Fruit fly (Drosophila melanogaster): ENCODE measurements around the gene Nepl17.

Gene Nepl17

DNA sequence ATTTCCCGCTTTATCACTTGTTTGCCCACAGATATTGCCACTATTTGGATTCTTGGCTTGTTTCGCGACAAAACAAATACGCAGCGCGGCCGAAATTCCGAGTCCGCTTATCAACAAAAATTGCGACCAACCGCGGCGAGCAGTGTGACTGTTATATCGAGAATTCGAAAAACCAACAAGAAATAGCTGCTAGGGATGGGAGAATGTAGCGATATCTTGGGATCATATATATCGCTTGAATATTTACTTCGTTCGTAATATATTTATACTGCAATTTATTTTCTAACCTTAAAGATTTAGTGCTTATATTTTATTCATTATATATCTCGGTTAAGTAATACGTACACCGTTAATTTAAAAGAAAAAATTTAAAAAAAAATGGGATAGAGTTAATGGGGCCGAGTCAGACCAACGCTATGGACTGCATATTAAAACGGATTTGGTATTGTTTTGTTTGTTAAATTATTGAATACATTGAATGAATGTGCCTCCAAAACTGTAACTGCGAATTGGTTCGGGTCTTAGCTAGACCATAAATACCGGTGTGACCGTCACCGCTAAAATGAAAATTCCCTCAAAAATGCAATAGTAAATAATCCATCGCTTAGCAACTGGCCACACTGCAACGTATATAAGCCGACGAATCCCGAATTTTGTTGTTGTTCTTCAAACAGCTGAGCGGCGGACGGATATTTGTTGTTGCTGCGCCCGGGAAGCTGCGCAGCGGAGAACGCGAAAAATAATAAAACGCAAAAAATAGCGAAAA is 27.9 kb upstream of the Nepl17 start, which contains the start of the genes Apc and spg (continued):
- TF ChIP-seq pb (GFP tag; optimal IDR thresholded peaks at IDR 0.05): no peak
- peak; percentile 6 for TF ChIP-seq CG4617 (GFP tag; optimal IDR thresholded peaks at IDR 0.05; ENCODE audit: borderline replicate concordance)
- no peak for TF ChIP-seq CG8388 (GFP tag; optimal IDR thresholded peaks at IDR 0.05)
- TF ChIP-seq sr (GFP tag; IDR thresholded peaks at IDR 0.05): peak; percentile 75; the same call in 2 of the 3 replicates
- peak; percentile 66 for TF ChIP-seq MTF-1 (GFP tag; optimal IDR thresholded peaks at IDR 0.05; ENCODE audit: borderline replicate concordance)
- peak; percentile 34 for TF ChIP-seq stwl (tag; optimal IDR thresholded peaks at IDR 0.05)
- peak; percentile 63 for TF ChIP-seq Hmr (GFP tag; optimal IDR thresholded peaks at IDR 0.05)
- peak; percentile 63 for TF ChIP-seq CG17912 (GFP tag; optimal IDR thresholded peaks at IDR 0.05)
- TF ChIP-seq CG17328 (GFP tag; IDR thresholded peaks at IDR 0.05): 0 out of 2 replicates have a peak, but pooled peaks have one; percentile 4
- no peak for TF ChIP-seq croc (GFP tag; conservative IDR thresholded peaks at IDR 0.05)
- peak; percentile 51 for TF ChIP-seq trem (tag; optimal IDR thresholded peaks at IDR 0.05)
- peak; percentile 6 for TF ChIP-seq fu2 (GFP tag; optimal IDR thresholded peaks at IDR 0.05)
- no peak for TF ChIP-seq Sox100B (GFP tag; optimal IDR thresholded peaks at IDR 0.05)
- TF ChIP-seq B-H2 (GFP tag; optimal IDR thresholded peaks at IDR 0.05): peak; percentile 16
- TF ChIP-seq CG11695 (GFP tag; IDR thresholded peaks at IDR 0.05): peak; percentile 50; the same call in 2 of the 3 replicates
- TF ChIP-seq CG15696 (tag; optimal IDR thresholded peaks at IDR 0.05): peak; percentile 33
- no peak for TF ChIP-seq Bteb2 (GFP tag; optimal IDR thresholded peaks at IDR 0.05)
- TF ChIP-seq CG18262 (tag; optimal IDR thresholded peaks at IDR 0.05): peak; percentile 44
- peak; percentile 50 for TF ChIP-seq ewg (GFP tag; optimal IDR thresholded peaks at IDR 0.05)
- TF ChIP-seq Fer2 (tag; optimal IDR thresholded peaks at IDR 0.05): no peak
- TF ChIP-seq CG2120 (GFP tag; optimal IDR thresholded peaks at IDR 0.05): peak; percentile 53
- peak; percentile 32 for TF ChIP-seq grn (GFP tag; optimal IDR thresholded peaks at IDR 0.05)
- TF ChIP-seq unc-4 (GFP tag; IDR thresholded peaks at IDR 0.05; ENCODE audit: partially characterized antibody): peak; percentile 72
- no peak for TF ChIP-seq CkIIα-i1 (GFP tag; IDR thresholded peaks at IDR 0.05)
- peak; percentile 80 for TF ChIP-seq knrl (GFP tag; IDR thresholded peaks at IDR 0.05; ENCODE audit: partially characterized antibody)
- no peak for TF ChIP-seq CG11093 (GFP tag; IDR thresholded peaks at IDR 0.05)
- peak; percentile 76 for TF ChIP-seq NC2α (GFP tag; optimal IDR thresholded peaks at IDR 0.05)
- TF ChIP-seq Optix (GFP tag; IDR thresholded peaks at IDR 0.05): peak; percentile 38; the same call in 1 of the 3 replicates
- peak; percentile 50; the same call in 1 of the 2 replicates for TF ChIP-seq E2f1 (GFP tag; IDR thresholded peaks at IDR 0.05)
- peak; percentile 30 for TF ChIP-seq dmrt99B (tag; optimal IDR thresholded peaks at IDR 0.05)
- no peak for TF ChIP-seq btn (GFP tag; optimal IDR thresholded peaks at IDR 0.05)
- TF ChIP-seq CG42726 (GFP tag; IDR thresholded peaks at IDR 0.05; ENCODE audit: partially characterized antibody): peak; percentile 69
- no peak for TF ChIP-seq CG18011 (GFP tag; optimal IDR thresholded peaks at IDR 0.05)
- peak; percentile 41 for TF ChIP-seq CG18619 (GFP tag; optimal IDR thresholded peaks at IDR 0.05)
- TF ChIP-seq CG14667 (GFP tag; IDR thresholded peaks at IDR 0.05): no peak
- peak; percentile 69 for TF ChIP-seq CG1603 (tag; optimal IDR thresholded peaks at IDR 0.05)
- peak; percentile 50 for TF ChIP-seq vfl (GFP tag; optimal IDR thresholded peaks at IDR 0.05)
- TF ChIP-seq twi (tag; optimal IDR thresholded peaks at IDR 0.05): no peak
- peak; percentile 61 for TF ChIP-seq CG10267 (tag; optimal IDR thresholded peaks at IDR 0.05)
- TF ChIP-seq CG17802 (tag; optimal IDR thresholded peaks at IDR 0.05): no peak
- peak; percentile 37 for TF ChIP-seq CG15269 (tag; optimal IDR thresholded peaks at IDR 0.05)
- TF ChIP-seq eve (GFP tag; optimal IDR thresholded peaks at IDR 0.05): no peak
- no peak for TF ChIP-seq CG3726 (GFP tag; IDR thresholded peaks at IDR 0.05)
- peak; percentile 29 for TF ChIP-seq fd102C (GFP tag; optimal IDR thresholded peaks at IDR 0.05)
- TF ChIP-seq Atf6 (GFP tag; IDR thresholded peaks at IDR 0.05): peak; percentile 48; the same call in 1 of the 2 replicates
- peak; percentile 76 for TF ChIP-seq CG7987 (GFP tag; optimal IDR thresholded peaks at IDR 0.05)
- TF ChIP-seq CG4854 (GFP tag; optimal IDR thresholded peaks at IDR 0.05): no peak
- TF ChIP-seq CG6272 (GFP tag; IDR thresholded peaks at IDR 0.05): 0 out of 2 replicates have a peak, but pooled peaks have one; percentile 16
